Worm (Caenorhabditis elegans): ENCODE data around the gene hsp-12.3.

hsp-12.3 gene

ce11 chrIV:9423095-9423494 is 22.2 kb downstream of the hsp-12.3 start, which contains the start of gene srxa-2:
Gene srxa-2 (plus strand): TSS chrIV:9423395.
- no peak for TF ChIP-seq F13H6.1 (tag; optimal IDR thresholded peaks at IDR 0.05)
- TF ChIP-seq nhr-23 (tag; optimal IDR thresholded peaks at IDR 0.05) = no peak
- no peak for TF ChIP-seq C34F6.9 (tag; optimal IDR thresholded peaks at IDR 0.05)
- no peak for TF ChIP-seq nhr-25 (tag; optimal IDR thresholded peaks at IDR 0.05)
- TF ChIP-seq nhr-77 (tag; optimal IDR thresholded peaks at IDR 0.05) = no peak
- no peak for TF ChIP-seq alr-1 (tag; optimal IDR thresholded peaks at IDR 0.05)
- no peak for TF ChIP-seq mab-5 (tag; optimal IDR thresholded peaks at IDR 0.05)
- TF ChIP-seq lin-11 (tag; optimal IDR thresholded peaks at IDR 0.05) = no peak
- no peak for TF ChIP-seq aly-2 (tag; optimal IDR thresholded peaks at IDR 0.05)
- TF ChIP-seq sma-3 (GFP tag; optimal IDR thresholded peaks at IDR 0.05) = no peak
- TF ChIP-seq nhr-10 (tag; optimal IDR thresholded peaks at IDR 0.05) = no peak
- no peak for TF ChIP-seq nhr-11 (tag; optimal IDR thresholded peaks at IDR 0.05)
- TF ChIP-seq ztf-11 (tag; optimal IDR thresholded peaks at IDR 0.05) = no peak
- TF ChIP-seq peb-1 (tag; optimal IDR thresholded peaks at IDR 0.05) = no peak
- TF ChIP-seq dmd-4 (tag; optimal IDR thresholded peaks at IDR 0.05) = no peak
- TF ChIP-seq unc-55 (GFP tag; optimal IDR thresholded peaks at IDR 0.05) = no peak
- no peak for TF ChIP-seq ztf-1 (GFP tag; conservative IDR thresholded peaks at IDR 0.05)

ce11 chrIV:9422408-9422807 is 22.9 kb downstream of the hsp-12.3 start, which contains the start of gene F56D5.9:
Gene F56D5.9 (minus strand): TSS chrIV:9422508.
- TF ChIP-seq lin-39 (tag; optimal IDR thresholded peaks at IDR 0.05) (no peak), C34F6.9 (tag; optimal IDR thresholded peaks at IDR 0.05) (no peak), nhr-77 (tag; optimal IDR thresholded peaks at IDR 0.05) (no peak), unc-39 (tag; optimal IDR thresholded peaks at IDR 0.05) (no peak), nhr-11 (tag; optimal IDR thresholded peaks at IDR 0.05) (no peak), sma-9 (GFP tag; optimal IDR thresholded peaks at IDR 0.05) (no peak), sma-9 (tag; optimal IDR thresholded peaks at IDR 0.05) (no peak), ceh-82 (tag; optimal IDR thresholded peaks at IDR 0.05) (no peak), alr-1 (tag; optimal IDR thresholded peaks at IDR 0.05) (no peak), peb-1 (tag; optimal IDR thresholded peaks at IDR 0.05) (no peak), skn-1 (tag; optimal IDR thresholded peaks at IDR 0.05) (no peak), blmp-1 (tag; optimal IDR thresholded peaks at IDR 0.05; ENCODE audit: insufficient read depth) (no peak), gmeb-1 (tag; optimal IDR thresholded peaks at IDR 0.05) (no peak), nhr-25 (tag; optimal IDR thresholded peaks at IDR 0.05) (no peak), nhr-237 (tag; optimal IDR thresholded peaks at IDR 0.05) (no peak), elt-1 (tag; optimal IDR thresholded peaks at IDR 0.05) (no peak), mab-5 (tag; optimal IDR thresholded peaks at IDR 0.05) (no peak), nhr-6 (tag; optimal IDR thresholded peaks at IDR 0.05) (no peak)

- TF ChIP-seq ztf-4 (tag; optimal IDR thresholded peaks at IDR 0.05) = no peak
- TF ChIP-seq nhr-129 (tag; optimal IDR thresholded peaks at IDR 0.05) = no peak
- no peak for TF ChIP-seq elt-1 (tag; optimal IDR thresholded peaks at IDR 0.05)
- TF ChIP-seq ceh-16 (tag; optimal IDR thresholded peaks at IDR 0.05) = no peak
- no peak for TF ChIP-seq zag-1 (tag; optimal IDR thresholded peaks at IDR 0.05)
- no peak for TF ChIP-seq nhr-25 (tag; optimal IDR thresholded peaks at IDR 0.05)
- no peak for TF ChIP-seq ceh-82 (tag; optimal IDR thresholded peaks at IDR 0.05)
- TF ChIP-seq gmeb-1 (tag; optimal IDR thresholded peaks at IDR 0.05) = no peak
- no peak for TF ChIP-seq dmd-4 (tag; optimal IDR thresholded peaks at IDR 0.05)
- no peak for TF ChIP-seq nhr-23 (tag; optimal IDR thresholded peaks at IDR 0.05)
- no peak for TF ChIP-seq F13H6.1 (tag; optimal IDR thresholded peaks at IDR 0.05)
- no peak for TF ChIP-seq peb-1 (tag; optimal IDR thresholded peaks at IDR 0.05)
- TF ChIP-seq fos-1 (tag; optimal IDR thresholded peaks at IDR 0.05) = no peak
- TF ChIP-seq lin-13 (GFP tag; optimal IDR thresholded peaks at IDR 0.05) = no peak
- TF ChIP-seq mbf-1 (tag; optimal IDR thresholded peaks at IDR 0.05) = no peak
- no peak for TF ChIP-seq nhr-77 (tag; optimal IDR thresholded peaks at IDR 0.05)
- TF ChIP-seq unc-39 (tag; optimal IDR thresholded peaks at IDR 0.05) = no peak
- TF ChIP-seq nhr-10 (tag; optimal IDR thresholded peaks at IDR 0.05) = no peak
- no peak for TF ChIP-seq lin-39 (tag; optimal IDR thresholded peaks at IDR 0.05)
- no peak for TF ChIP-seq ama-1 (optimal IDR thresholded peaks at IDR 0.05)
Observed at ce11 chrIV:9408004-9408403, 37.3 kb downstream of the hsp-12.3 start, which contains the start of gene F56D5.5. Gene F56D5.5 (minus strand): TSS chrIV:9408104.

ce11 chrIV:9403761-9404420 is 41.4 kb downstream of the hsp-12.3 start:
- TF ChIP-seq lsy-2 (tag; optimal IDR thresholded peaks at IDR 0.05) (peak in 1 of 2 experiments; percentile 9), C34F6.9 (tag; optimal IDR thresholded peaks at IDR 0.05) (peak; percentile 14), nhr-10 (tag; optimal IDR thresholded peaks at IDR 0.05) (no peak), gmeb-1 (tag; optimal IDR thresholded peaks at IDR 0.05) (peak; percentile 88)
